Fruit fly (Drosophila melanogaster) whole organism, wandering third instar larva: ENCODE data around the gene lbl.

Source experiments
- Abd-B ChIP-seq: fragments of >200 bp; optimal IDR thresholded peaks from 2 replicates; lab custom pipeline; 2017; ENCODE audit warnings: missing biosample characterization, missing genetic modification characterization
- CrebA ChIP-seq: fragments of 200-800 bp; sonication (Bioruptor generic); optimal IDR thresholded peaks from 2 replicates; lab custom pipeline; 2016; ENCODE audit warnings: missing biosample characterization, mild to moderate bottlenecking, missing genetic modification characterization, borderline replicate concordance
- GATAd ChIP-seq: sonication (Bioruptor generic); optimal IDR thresholded peaks from 2 replicates; lab custom pipeline; 2016; ENCODE audit warnings: missing biosample characterization, missing genetic modification characterization
- OdsH ChIP-seq: fragments of 200-800 bp; sonication (Bioruptor generic); optimal IDR thresholded peaks from 2 replicates; lab custom pipeline; 2016; ENCODE audit warnings: missing biosample characterization, mild to moderate bottlenecking, missing genetic modification characterization
- Rel ChIP-seq, 2 experiments: fragments of 200-800 bp; sonication (Bioruptor generic) in 1 of 2; optimal IDR thresholded peaks; 2 replicates in 1 of 2; 3 replicates in 1 of 2; lab custom pipeline; 2016 to 2019; ENCODE audit warnings: mild to moderate bottlenecking in 2 of 2, missing biosample characterization in 2 of 2, missing genetic modification characterization in 2 of 2, moderate library complexity in 1 of 2
- Sp1 ChIP-seq: fragments of 200-800 bp; sonication (Bioruptor generic); optimal IDR thresholded peaks from 3 replicates; lab custom pipeline; 2019; ENCODE audit warnings: missing biosample characterization, mild to moderate bottlenecking, missing genetic modification characterization, moderate library complexity
- br ChIP-seq: fragments of 200-800 bp; sonication (Bioruptor generic); optimal IDR thresholded peaks from 2 replicates; lab custom pipeline; 2016; ENCODE audit warnings: missing biosample characterization, missing genetic modification characterization
- dsf ChIP-seq: sonication (Bioruptor generic); optimal IDR thresholded peaks from 2 replicates; lab custom pipeline; 2016; ENCODE audit warnings: missing biosample characterization, missing genetic modification characterization, borderline replicate concordance
- foxo ChIP-seq, 2 experiments: fragments of 200-800 bp; sonication (Bioruptor generic); optimal IDR thresholded peaks; 2 replicates in 1 of 2; 3 replicates in 1 of 2; lab custom pipeline; 2016 to 2017; ENCODE audit warnings: missing biosample characterization in 2 of 2, missing genetic modification characterization in 2 of 2
- psq ChIP-seq: fragments of 200-800 bp; sonication (Bioruptor generic); optimal IDR thresholded peaks from 3 replicates; lab custom pipeline; 2017; ENCODE audit warnings: missing biosample characterization, mild to moderate bottlenecking, missing genetic modification characterization, moderate library complexity
- rgr ChIP-seq: fragments of 200-800 bp; sonication (Bioruptor generic); optimal IDR thresholded peaks from 3 replicates; lab custom pipeline; 2016; ENCODE audit warnings: missing biosample characterization, mild to moderate bottlenecking, missing genetic modification characterization
- sage ChIP-seq: fragments of 200-800 bp; sonication (Bioruptor generic); optimal IDR thresholded peaks from 2 replicates; lab custom pipeline; 2016; ENCODE audit warnings: missing biosample characterization, mild to moderate bottlenecking, missing genetic modification characterization
- usp ChIP-seq: fragments of >200 bp; optimal IDR thresholded peaks from 2 replicates; lab custom pipeline; 2017; ENCODE audit warnings: missing biosample characterization, missing genetic modification characterization

DNA sequence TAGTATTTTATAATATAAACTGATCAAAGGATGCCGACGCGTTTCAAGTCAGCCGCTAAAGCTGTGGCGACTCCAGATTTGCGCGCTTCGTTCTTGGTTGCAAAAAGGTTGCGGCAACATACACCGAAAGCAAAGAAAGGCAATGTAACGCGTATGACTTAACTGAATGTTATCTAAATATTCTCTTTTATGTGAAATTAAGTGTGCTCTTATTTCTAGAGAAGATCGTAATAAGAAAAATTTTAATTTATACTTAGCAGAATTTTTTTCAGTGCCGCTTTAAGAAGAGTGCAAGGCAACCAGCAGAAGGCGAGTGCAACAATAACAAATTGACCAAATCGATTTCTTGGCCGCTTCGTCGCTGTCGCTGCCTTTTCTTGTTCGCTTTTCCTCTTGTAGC, 18.2 kb upstream of the lbl start:
- peak; percentile 39 for TF ChIP-seq psq (GFP tag; lab: Kevin White, UChicago)
- peak; percentile 28 for TF ChIP-seq rgr (GFP tag; lab: Kevin White, UChicago)
- no peak for TF ChIP-seq GATAd (GFP tag; lab: Kevin White, UChicago)
- peak; percentile 50 for TF ChIP-seq Sp1 (GFP tag; lab: Kevin White, UChicago)
- TF ChIP-seq sage (GFP tag; lab: Kevin White, UChicago): no peak
- TF ChIP-seq foxo (GFP tag; optimal IDR thresholded peaks at IDR 0.05; lab: Kevin White, UChicago): peak in 1 of 2 experiments; percentile 58
- TF ChIP-seq OdsH: peak; percentile 34
- TF ChIP-seq usp (GFP tag; lab: Kevin White, UChicago): no peak
- TF ChIP-seq Abd-B (GFP tag; lab: Kevin White, UChicago): no peak
- no peak for TF ChIP-seq CrebA
- peak; percentile 57 for TF ChIP-seq br
- no peak for TF ChIP-seq dsf
- no peak for TF ChIP-seq Rel (GFP tag; optimal IDR thresholded peaks at IDR 0.05; lab: Kevin White, UChicago)
- TF ChIP-seq Rel (tag; optimal IDR thresholded peaks at IDR 0.05; lab: Kevin White, UChicago): no peak
